Worm (Caenorhabditis elegans) whole organism, L1 larva: Measurements from ENCODE around the gene prmt-9.

Source experiments
- C04F5.9 ChIP-seq: sonication (generic microtip); optimal IDR thresholded peaks from 2 replicates; lab custom pipeline; 2016; ENCODE audit warnings: missing genetic modification characterization, missing compliant biosample characterization
- C16A3.4 ChIP-seq: fragments of 150-350 bp; optimal IDR thresholded peaks from 2 replicates; lab custom pipeline; 2014; ENCODE audit warnings: missing biosample characterization, missing genetic modification characterization
- F16B12.6 ChIP-seq: fragments of 150-350 bp; optimal IDR thresholded peaks from 2 replicates; lab custom pipeline; 2014; ENCODE audit warnings: missing biosample characterization, missing genetic modification characterization
- aha-1 ChIP-seq: fragments of 150-350 bp; optimal IDR thresholded peaks from 2 replicates; lab custom pipeline; 2014; ENCODE audit warnings: missing biosample characterization, missing genetic modification characterization
- alr-1 ChIP-seq: fragments of 200-800 bp; sonication (Bioruptor generic); optimal IDR thresholded peaks from 2 replicates; lab custom pipeline; 2018; ENCODE audit warnings: borderline replicate concordance, mild to moderate bottlenecking, missing genetic modification characterization, missing compliant biosample characterization
- ama-1 ChIP-seq: fragments of 150-350 bp; optimal IDR thresholded peaks from 2 replicates; lab custom pipeline; 2014
- ceh-88 ChIP-seq: fragments of 200-800 bp; sonication (Bioruptor generic); IDR thresholded peaks from 2 replicates; pipeline ENCODE4 v1.3.6; 2022; ENCODE audit warnings: missing genetic modification characterization, missing compliant biosample characterization
- ceh-90 ChIP-seq: sonication (generic microtip); optimal IDR thresholded peaks from 2 replicates; lab custom pipeline; 2016; ENCODE audit warnings: missing genetic modification characterization, missing compliant biosample characterization
- ces-1 ChIP-seq: fragments of 150-350 bp; optimal IDR thresholded peaks from 2 replicates; lab custom pipeline; 2014; ENCODE audit warnings: missing biosample characterization, missing genetic modification reagents, missing genetic modification characterization
- dpl-1 ChIP-seq, 3 experiments: fragments of 150-350 bp in 2 of 3; sonication (generic microtip) in 1 of 3; optimal IDR thresholded peaks; 2 replicates each; lab custom pipeline; 2014 to 2017; ENCODE audit warnings: missing biosample characterization in 3 of 3, missing genetic modification characterization in 3 of 3, missing genetic modification reagents in 3 of 3
- dsc-1 ChIP-seq: sonication (generic microtip); optimal IDR thresholded peaks from 2 replicates; lab custom pipeline; 2016; ENCODE audit warnings: mild to moderate bottlenecking, missing genetic modification characterization, missing compliant biosample characterization
- efl-1 ChIP-seq, 4 experiments: fragments of 150-350 bp; optimal IDR thresholded peaks in 3 of 4; peaks in 1 of 4; 1 replicate in 1 of 4; 2 replicates in 3 of 4; lab custom pipeline; 2014; ENCODE audit warnings: missing biosample characterization in 2 of 4, missing genetic modification characterization in 2 of 4, missing genetic modification reagents in 2 of 4
- efl-3 ChIP-seq: fragments of 200-800 bp; sonication (Bioruptor generic); optimal IDR thresholded peaks from 2 replicates; lab custom pipeline; 2018; ENCODE audit warnings: mild to moderate bottlenecking, missing genetic modification characterization, missing compliant biosample characterization
- egl-27 ChIP-seq, 2 experiments: fragments of 150-350 bp in 1 of 2; sonication (generic microtip); optimal IDR thresholded peaks; 3 replicates each; lab custom pipeline; 2017 to 2018; ENCODE audit warnings: missing biosample characterization in 2 of 2, missing genetic modification characterization in 2 of 2, missing genetic modification reagents in 2 of 2
- elt-2 ChIP-seq: sonication (generic microtip); optimal IDR thresholded peaks from 2 replicates; lab custom pipeline; 2016; ENCODE audit warnings: missing genetic modification characterization, mild to moderate bottlenecking, inconsistent platforms, missing compliant biosample characterization, missing genetic modification reagents
- elt-3 ChIP-seq, 6 experiments: fragments of 150-350 bp in 1 of 6; sonication (generic microtip); optimal IDR thresholded peaks; 2 replicates each; lab custom pipeline; 2017 to 2018; ENCODE audit warnings: missing biosample characterization in 6 of 6, missing genetic modification characterization in 6 of 6, inconsistent platforms in 1 of 6
- fkh-4 ChIP-seq: sonication (generic microtip); optimal IDR thresholded peaks from 2 replicates; lab custom pipeline; 2016; ENCODE audit warnings: missing compliant biosample characterization, missing genetic modification characterization, borderline replicate concordance
- fos-1 ChIP-seq: fragments of 150-350 bp; optimal IDR thresholded peaks from 2 replicates; lab custom pipeline; 2014; ENCODE audit warnings: missing biosample characterization, missing genetic modification characterization
- hlh-17 ChIP-seq: fragments of 200-800 bp; sonication (Bioruptor generic); optimal IDR thresholded peaks from 2 replicates; lab custom pipeline; 2018; ENCODE audit warnings: missing genetic modification characterization, mild to moderate bottlenecking, missing compliant biosample characterization, moderate library complexity, borderline replicate concordance
- hlh-4 ChIP-seq: sonication (generic microtip); optimal IDR thresholded peaks from 2 replicates; lab custom pipeline; 2016; ENCODE audit warnings: mild to moderate bottlenecking, missing genetic modification characterization, missing compliant biosample characterization
- hpl-2 ChIP-seq: fragments of 150-350 bp; optimal IDR thresholded peaks from 2 replicates; lab custom pipeline; 2014; ENCODE audit warnings: missing biosample characterization, missing genetic modification reagents, missing genetic modification characterization
- isw-1 ChIP-seq: fragments of 200-800 bp; sonication (Bioruptor generic); IDR thresholded peaks from 2 replicates; pipeline ENCODE4 v1.3.6; 2022; ENCODE audit warnings: missing genetic modification characterization, missing compliant biosample characterization
- jun-1 ChIP-seq: fragments of 150-350 bp; optimal IDR thresholded peaks from 2 replicates; lab custom pipeline; 2014; ENCODE audit warnings: missing biosample characterization, missing genetic modification reagents, missing genetic modification characterization
- lin-14 ChIP-seq: fragments of 200-800 bp; sonication (Bioruptor generic); optimal IDR thresholded peaks from 2 replicates; lab custom pipeline; 2018; ENCODE audit warnings: mild to moderate bottlenecking, missing genetic modification characterization, moderate library complexity, missing compliant biosample characterization
- lin-15B ChIP-seq: fragments of 150-350 bp; sonication (generic microtip); optimal IDR thresholded peaks from 3 replicates; lab custom pipeline; 2014; ENCODE audit warnings: missing biosample characterization, missing genetic modification characterization
- lin-35 ChIP-seq, 2 experiments: fragments of 150-350 bp; optimal IDR thresholded peaks; 2 replicates each; lab custom pipeline; 2014; ENCODE audit warnings: missing biosample characterization in 2 of 2, missing genetic modification characterization in 2 of 2, missing genetic modification reagents in 2 of 2
- lin-39 ChIP-seq: fragments of 150-350 bp; optimal IDR thresholded peaks from 2 replicates; lab custom pipeline; 2014; ENCODE audit warnings: missing biosample characterization, missing genetic modification reagents, missing genetic modification characterization
- lir-3 ChIP-seq: sonication (generic microtip); optimal IDR thresholded peaks from 2 replicates; lab custom pipeline; 2016; ENCODE audit warnings: mild to moderate bottlenecking, missing genetic modification characterization, moderate library complexity, missing compliant biosample characterization; ENCODE audit not compliant: poor library complexity
- mdl-1 ChIP-seq, 2 experiments: fragments of 150-350 bp; optimal IDR thresholded peaks; 2 replicates each; lab custom pipeline; 2014 to 2017; ENCODE audit warnings: missing biosample characterization in 2 of 2, missing genetic modification characterization in 2 of 2, inconsistent platforms in 1 of 2
- mef-2 ChIP-seq: fragments of 150-350 bp; optimal IDR thresholded peaks from 2 replicates; lab custom pipeline; 2014; ENCODE audit warnings: missing biosample characterization, missing genetic modification characterization
- mep-1 ChIP-seq: fragments of 150-350 bp; optimal IDR thresholded peaks from 2 replicates; lab custom pipeline; 2014; ENCODE audit warnings: missing biosample characterization, missing genetic modification characterization
- nhr-19 ChIP-seq: fragments of 200-800 bp; sonication (Bioruptor generic); conservative IDR thresholded peaks from 2 replicates; pipeline ENCODE4 v1.3.6; 2022; ENCODE audit warnings: missing genetic modification characterization, missing compliant biosample characterization
- nhr-237 ChIP-seq: fragments of 150-350 bp; optimal IDR thresholded peaks from 2 replicates; lab custom pipeline; 2014; ENCODE audit warnings: missing biosample characterization, missing genetic modification characterization
- nhr-28 ChIP-seq: fragments of 150-350 bp; optimal IDR thresholded peaks from 2 replicates; lab custom pipeline; 2014; ENCODE audit warnings: missing biosample characterization, missing genetic modification characterization
- nhr-47 ChIP-seq: sonication (generic microtip); optimal IDR thresholded peaks from 2 replicates; lab custom pipeline; 2016; ENCODE audit warnings: mild to moderate bottlenecking, missing genetic modification characterization, moderate library complexity, missing compliant biosample characterization
- nhr-71 ChIP-seq: sonication (generic microtip); optimal IDR thresholded peaks from 2 replicates; lab custom pipeline; 2016; ENCODE audit warnings: mild to moderate bottlenecking, missing genetic modification characterization, moderate library complexity, missing compliant biosample characterization
- nhr-85 ChIP-seq: sonication (generic microtip); peaks from one replicate; lab custom pipeline; 2016; ENCODE audit warnings: missing genetic modification characterization, inconsistent platforms, missing compliant biosample characterization
- nhr-90 ChIP-seq: sonication (generic microtip); optimal IDR thresholded peaks from 2 replicates; lab custom pipeline; 2016; ENCODE audit warnings: mild to moderate bottlenecking, missing genetic modification characterization, missing compliant biosample characterization; ENCODE audit not compliant: poor library complexity
- pag-3 ChIP-seq: sonication (generic microtip); optimal IDR thresholded peaks from 2 replicates; lab custom pipeline; 2017; ENCODE audit warnings: missing genetic modification characterization, mild to moderate bottlenecking, missing compliant biosample characterization, antibody characterized with exemption, borderline replicate concordance; ENCODE audit not compliant: insufficient read depth
- pqm-1 ChIP-seq: sonication (generic microtip); optimal IDR thresholded peaks from 3 replicates; lab custom pipeline; 2017; ENCODE audit warnings: missing biosample characterization, missing genetic modification characterization
- rnt-1 ChIP-seq: sonication (generic microtip); optimal IDR thresholded peaks from 2 replicates; lab custom pipeline; 2016; ENCODE audit warnings: mild to moderate bottlenecking, missing genetic modification characterization, moderate library complexity, missing compliant biosample characterization
- skn-1 ChIP-seq: fragments of 150-350 bp; optimal IDR thresholded peaks from 2 replicates; lab custom pipeline; 2014; ENCODE audit warnings: missing biosample characterization, missing genetic modification characterization
- snu-23 ChIP-seq: sonication (generic microtip); optimal IDR thresholded peaks from 2 replicates; lab custom pipeline; 2016; ENCODE audit warnings: missing genetic modification characterization, missing compliant biosample characterization
- sptf-1 ChIP-seq: fragments of 150-350 bp; optimal IDR thresholded peaks from 2 replicates; lab custom pipeline; 2014; ENCODE audit warnings: missing biosample characterization, missing genetic modification characterization
- swsn-7 ChIP-seq: sonication (generic microtip); optimal IDR thresholded peaks from 2 replicates; lab custom pipeline; 2016; ENCODE audit warnings: missing genetic modification characterization, missing compliant biosample characterization
- tbx-2 ChIP-seq: sonication (generic microtip); optimal IDR thresholded peaks from 2 replicates; lab custom pipeline; 2016; ENCODE audit warnings: missing genetic modification characterization, missing compliant biosample characterization
- unc-130 ChIP-seq: fragments of 150-350 bp; optimal IDR thresholded peaks from 2 replicates; lab custom pipeline; 2017; ENCODE audit warnings: missing biosample characterization, missing genetic modification characterization, inconsistent platforms
- unc-62 ChIP-seq: fragments of 150-350 bp; optimal IDR thresholded peaks from 2 replicates; lab custom pipeline; 2014; ENCODE audit warnings: missing biosample characterization, missing genetic modification reagents, missing genetic modification characterization
- unc-98 ChIP-seq: fragments of 200-800 bp; sonication (Bioruptor generic); IDR thresholded peaks from 2 replicates; pipeline ENCODE4 v1.3.6; 2022; ENCODE audit warnings: missing genetic modification characterization, missing compliant biosample characterization
- ztf-11 ChIP-seq, 2 experiments: sonication (generic microtip); optimal IDR thresholded peaks; 2 replicates each; lab custom pipeline; 2016 to 2017; ENCODE audit warnings: missing genetic modification characterization in 2 of 2, missing biosample characterization in 1 of 2, missing compliant biosample characterization in 1 of 2
- ztf-4 ChIP-seq: fragments of 150-350 bp; optimal IDR thresholded peaks from 2 replicates; lab custom pipeline; 2014; ENCODE audit warnings: missing biosample characterization, missing genetic modification characterization

Gene prmt-9

DNA sequence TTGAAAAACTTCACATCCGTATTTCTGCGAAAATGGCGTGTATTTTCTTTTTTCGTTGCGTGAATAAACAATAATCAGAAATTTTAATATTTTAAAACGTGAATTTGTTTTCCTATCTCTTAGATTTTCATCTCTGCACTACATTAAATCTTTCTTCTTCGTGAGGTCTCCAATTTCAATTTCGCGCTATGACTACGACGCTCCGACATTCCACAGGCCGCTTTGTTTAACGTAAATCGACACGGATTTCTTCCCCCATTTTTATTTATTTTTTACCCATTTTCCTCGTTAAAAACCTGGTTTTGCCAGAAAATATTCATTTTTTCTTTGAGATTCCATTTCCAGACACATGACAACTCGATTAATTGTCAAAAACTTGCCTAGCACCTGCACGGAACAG is 40.5 kb upstream of the prmt-9 start, which contains the start of the genes T23F6.3 and rbd-1 (continued):
- no peak for TF ChIP-seq sptf-1 (tag; lab: Kevin White, UChicago)
- peak; percentile 76 for TF ChIP-seq jun-1 (tag; lab: Kevin White, UChicago)
- no peak for TF ChIP-seq unc-62
- TF ChIP-seq ama-1 (lab: Kevin White, UChicago), result no peak
- TF ChIP-seq isw-1 (GFP tag; lab: Robert Waterston, UW), result peak; percentile 87
- TF ChIP-seq nhr-47 (tag; lab: Kevin White, UChicago), result peak; percentile 96
- TF ChIP-seq efl-1 (optimal IDR thresholded peaks at IDR 0.05; lab: Kevin White, UChicago), result peak; percentile 100
- TF ChIP-seq efl-1 (GFP tag; optimal IDR thresholded peaks at IDR 0.05 in 1 of 2; lab: Kevin White, UChicago), result peak; percentile 100
- TF ChIP-seq fkh-4 (tag; lab: Kevin White, UChicago), result peak; percentile 81
- peak; percentile 44 for TF ChIP-seq mef-2 (tag; lab: Kevin White, UChicago)
- no peak for TF ChIP-seq hlh-4
- peak; percentile 88 for TF ChIP-seq lir-3 (tag; lab: Kevin White, UChicago)
- TF ChIP-seq aha-1 (tag; lab: Kevin White, UChicago), result peak; percentile 15
- peak; percentile 86 for TF ChIP-seq lin-14 (GFP tag; lab: Kevin White, UChicago)
- TF ChIP-seq nhr-85 (tag; lab: Kevin White, UChicago), result peak; percentile 96
- no peak for TF ChIP-seq efl-3 (GFP tag; lab: Kevin White, UChicago)
- TF ChIP-seq C16A3.4 (tag; lab: Kevin White, UChicago), result peak; percentile 93
- peak; percentile 99 to 100 for TF ChIP-seq lin-35 (GFP tag; optimal IDR thresholded peaks at IDR 0.05; lab: Kevin White, UChicago)
- TF ChIP-seq mep-1, result peak; percentile 81
- peak; percentile 63 for TF ChIP-seq F16B12.6
- peak; percentile 98 for TF ChIP-seq rnt-1 (tag; lab: Kevin White, UChicago)
- TF ChIP-seq lin-15B (tag; lab: Kevin White, UChicago), result peak; percentile 79
- peak; percentile 92 for TF ChIP-seq swsn-7 (tag; lab: Kevin White, UChicago)
- TF ChIP-seq pag-3, result no peak
- TF ChIP-seq unc-130 (tag; lab: Kevin White, UChicago), result peak; percentile 95
- TF ChIP-seq unc-98 (GFP tag; lab: Robert Waterston, UW), result peak; percentile 43; the same call in 1 of the 2 replicates
- peak; percentile 87 for TF ChIP-seq nhr-237 (tag; lab: Kevin White, UChicago)
- peak; percentile 83 for TF ChIP-seq fos-1
- TF ChIP-seq ztf-4, result peak; percentile 75
- peak in 1 of 2 experiments; percentile 92 for TF ChIP-seq ztf-11 (tag; optimal IDR thresholded peaks at IDR 0.05; lab: Kevin White, UChicago)
- TF ChIP-seq egl-27 (tag; optimal IDR thresholded peaks at IDR 0.05; lab: Kevin White, UChicago), result peak in 1 of 2 experiments; percentile 47
- TF ChIP-seq skn-1 (tag; lab: Kevin White, UChicago), result peak; percentile 69
- no peak for TF ChIP-seq pqm-1 (tag; lab: Kevin White, UChicago)
- TF ChIP-seq ces-1 (GFP tag; lab: Kevin White, UChicago), result no peak
- TF ChIP-seq elt-2 (tag; lab: Kevin White, UChicago), result peak; percentile 74
- peak; percentile 96 for TF ChIP-seq nhr-90 (tag; lab: Kevin White, UChicago)
- no peak for TF ChIP-seq hlh-17 (GFP tag; lab: Kevin White, UChicago)
- TF ChIP-seq lin-39 (tag; lab: Kevin White, UChicago), result peak; percentile 79
- peak in 3 of 6 experiments; percentile 66 to 86 (median 79) for TF ChIP-seq elt-3 (tag; optimal IDR thresholded peaks at IDR 0.05; lab: Kevin White, UChicago)
- peak; percentile 100 for TF ChIP-seq dpl-1 (GFP tag; optimal IDR thresholded peaks at IDR 0.05; lab: Kevin White, UChicago)
- peak; percentile 96 for TF ChIP-seq nhr-71 (tag; lab: Kevin White, UChicago)
- TF ChIP-seq nhr-28 (tag; lab: Kevin White, UChicago), result no peak
- peak; percentile 92 for TF ChIP-seq dsc-1
- TF ChIP-seq tbx-2, result peak; percentile 95
- TF ChIP-seq hpl-2 (GFP tag; lab: Kevin White, UChicago), result peak; percentile 84
- peak; percentile 65 for TF ChIP-seq ceh-90 (tag; lab: Kevin White, UChicago)
- peak; percentile 93 for TF ChIP-seq nhr-19 (GFP tag; lab: Robert Waterston, UW)
- TF ChIP-seq alr-1, result no peak
- TF ChIP-seq mdl-1 (tag; optimal IDR thresholded peaks at IDR 0.05; lab: Kevin White, UChicago), result peak in 1 of 2 experiments; percentile 79
- peak; percentile 82 for TF ChIP-seq C04F5.9
- peak; percentile 85 for TF ChIP-seq ceh-88 (GFP tag; lab: Robert Waterston, UW)
- TF ChIP-seq snu-23, result peak; percentile 96
